Fruit fly (Drosophila melanogaster) whole organism: Measurements from ENCODE around the gene Rpn11.

Experiments used
- CG8478 ChIP-seq: fragments of >200 bp; optimal IDR thresholded peaks from 2 replicates; lab custom pipeline; 2018; ENCODE audit warnings: inconsistent platforms
- Dll ChIP-seq: fragments of >200 bp; optimal IDR thresholded peaks from 2 replicates; lab custom pipeline; 2017
- EcR ChIP-seq, 2 experiments: fragments of >200 bp; optimal IDR thresholded peaks; 2 replicates each; lab custom pipeline; 2017; ENCODE audit warnings: missing biosample characterization in 2 of 2, missing genetic modification characterization in 2 of 2, missing genetic modification reagents in 2 of 2
- pan ChIP-seq: fragments of >200 bp; optimal IDR thresholded peaks from 2 replicates; lab custom pipeline; 2017
- psq ChIP-seq: fragments of >200 bp; optimal IDR thresholded peaks from 2 replicates; lab custom pipeline; 2017
- usp ChIP-seq: fragments of >200 bp; optimal IDR thresholded peaks from 2 replicates; lab custom pipeline; 2017; ENCODE audit warnings: missing biosample characterization, missing genetic modification characterization, mixed read lengths

Rpn11 gene

dm6 chr2L:5029809-5030108 is 29.8 kb downstream of the Rpn11 start:
- TF ChIP-seq EcR (GFP tag; optimal IDR thresholded peaks at IDR 0.05; lab: Kevin White, UChicago) (no peak), CG8478 (lab: Kevin White, UChicago) (no peak), usp (GFP tag; lab: Kevin White, UChicago) (no peak), Dll (lab: Kevin White, UChicago) (no peak), pan (lab: Kevin White, UChicago) (no peak), psq (lab: Kevin White, UChicago) (no peak)

dm6 chr2L:5029049-5029808 is 30.4 kb downstream of the Rpn11 start, which contains the start of gene Col4a1:
Gene Col4a1, plus strand, starts transcription at chr2L:5029609.
- TF ChIP-seq EcR (GFP tag; optimal IDR thresholded peaks at IDR 0.05; lab: Kevin White, UChicago) (no peak), Dll (lab: Kevin White, UChicago) (no peak), psq (lab: Kevin White, UChicago) (no peak), usp (GFP tag; lab: Kevin White, UChicago) (no peak), pan (lab: Kevin White, UChicago) (no peak), CG8478 (lab: Kevin White, UChicago) (no peak)

- TF ChIP-seq Dll (lab: Kevin White, UChicago) (no peak), pan (lab: Kevin White, UChicago) (no peak), CG8478 (lab: Kevin White, UChicago) (no peak), usp (GFP tag; lab: Kevin White, UChicago) (no peak), psq (lab: Kevin White, UChicago) (no peak), EcR (GFP tag; optimal IDR thresholded peaks at IDR 0.05; lab: Kevin White, UChicago) (no peak)
Observed at dm6 chr2L:5028091-5028490, 31.5 kb downstream of the Rpn11 start, which contains the start of gene vkg. Gene vkg, minus strand, starts transcription at chr2L:5028191.

dm6 chr2L:5027321-5028069 is 32.1 kb downstream of the Rpn11 start:
- TF ChIP-seq CG8478 (lab: Kevin White, UChicago) = no peak
- TF ChIP-seq pan (lab: Kevin White, UChicago) = no peak
- TF ChIP-seq EcR (GFP tag; optimal IDR thresholded peaks at IDR 0.05; lab: Kevin White, UChicago) = no peak

- TF ChIP-seq usp (GFP tag; lab: Kevin White, UChicago) (no peak), EcR (GFP tag; optimal IDR thresholded peaks at IDR 0.05; lab: Kevin White, UChicago) (no peak), psq (lab: Kevin White, UChicago) (no peak), Dll (lab: Kevin White, UChicago) (no peak), pan (lab: Kevin White, UChicago) (no peak), CG8478 (lab: Kevin White, UChicago) (no peak)
Observed at dm6 chr2L:5025557-5025956, 34.0 kb downstream of the Rpn11 start.

dm6 chr2L:5022602-5023001 is 37.0 kb downstream of the Rpn11 start:
- no peak for TF ChIP-seq psq (lab: Kevin White, UChicago)
- no peak for TF ChIP-seq Dll (lab: Kevin White, UChicago)
- TF ChIP-seq CG8478 (lab: Kevin White, UChicago) = no peak

- TF ChIP-seq EcR (GFP tag; optimal IDR thresholded peaks at IDR 0.05; lab: Kevin White, UChicago) (no peak), Dll (lab: Kevin White, UChicago) (no peak)
Observed at dm6 chr2L:5020479-5020878, 39.1 kb downstream of the Rpn11 start.

dm6 chr2L:5010784-5011260 is 48.8 kb downstream of the Rpn11 start, which contains the start of the genes CG31917, Tfb5 and SelT:
Gene CG31917, minus strand, starts transcription at chr2L:5010834.
Gene Tfb5, minus strand, starts transcription at chr2L:5010834.
Gene SelT, plus strand, starts transcription at chr2L:5010922.
- no peak for TF ChIP-seq CG8478 (lab: Kevin White, UChicago)
- no peak for TF ChIP-seq pan (lab: Kevin White, UChicago)
- TF ChIP-seq Dll (lab: Kevin White, UChicago) = no peak
- no peak for TF ChIP-seq psq (lab: Kevin White, UChicago)
- TF ChIP-seq usp (GFP tag; lab: Kevin White, UChicago) = no peak
- no peak for TF ChIP-seq EcR (GFP tag; optimal IDR thresholded peaks at IDR 0.05; lab: Kevin White, UChicago)

- TF ChIP-seq EcR (GFP tag; optimal IDR thresholded peaks at IDR 0.05; lab: Kevin White, UChicago) = no peak
- TF ChIP-seq usp (GFP tag; lab: Kevin White, UChicago) = no peak
- TF ChIP-seq pan (lab: Kevin White, UChicago) = no peak
- TF ChIP-seq CG8478 (lab: Kevin White, UChicago) = no peak
- no peak for TF ChIP-seq psq (lab: Kevin White, UChicago)
- no peak for TF ChIP-seq Dll (lab: Kevin White, UChicago)
Observed at dm6 chr2L:5009306-5010030, 50.1 kb downstream of the Rpn11 start, which contains the start of gene Rtnl1. Gene Rtnl1, minus strand, starts transcription at chr2L:5009720.
